Worm (Caenorhabditis elegans): ENCODE measurements around the gene M70.3.

Gene M70.3

ce11 chrIV:2281353-2281976, 39.2 kb upstream of the M70.3 start (continued):
- TF ChIP-seq D2030.7 (GFP tag; IDR thresholded peaks at IDR 0.05) (no peak), Y53G8AR.9 (GFP tag; conservative IDR thresholded peaks at IDR 0.05) (no peak), madf-6 (GFP tag; IDR thresholded peaks at IDR 0.05) (no peak), bed-2 (GFP tag; IDR thresholded peaks at IDR 0.05) (no peak), hmg-20 (GFP tag; IDR thresholded peaks at IDR 0.05) (no peak), ztf-22 (GFP tag; optimal IDR thresholded peaks at IDR 0.05) (no peak), nfyb-1 (GFP tag; IDR thresholded peaks at IDR 0.05) (0 out of 2 replicates have a peak, but pooled peaks have one; percentile 11), aptf-2 (GFP tag; conservative IDR thresholded peaks at IDR 0.05) (no peak), madf-10 (tag; optimal IDR thresholded peaks at IDR 0.05) (no peak), gei-17 (GFP tag; optimal IDR thresholded peaks at IDR 0.05) (no peak), F52B5.7 (tag; optimal IDR thresholded peaks at IDR 0.05) (no peak), tbx-9 (tag; optimal IDR thresholded peaks at IDR 0.05; ENCODE audit: borderline replicate concordance) (no peak)

ce11 chrIV:2276543-2276942, 34.3 kb upstream of the M70.3 start:
- TF ChIP-seq mcd-1 (GFP tag; IDR thresholded peaks at IDR 0.05) (peak; percentile 33; the same call in 1 of the 2 replicates), lsl-1 (GFP tag; optimal IDR thresholded peaks at IDR 0.05) (peak; percentile 58), madf-6 (GFP tag; IDR thresholded peaks at IDR 0.05) (peak; percentile 67), xnd-1 (tag; optimal IDR thresholded peaks at IDR 0.05) (peak; percentile 68), madf-8 (GFP tag; conservative IDR thresholded peaks at IDR 0.05) (peak; percentile 17; the same call in 1 of the 2 replicates)

ce11 chrIV:2275545-2275944, 33.3 kb upstream of the M70.3 start, which contains the start of gene M70.5:
TSS of gene M70.5 (minus strand) at chrIV:2275622.
- TF ChIP-seq mcd-1 (GFP tag; IDR thresholded peaks at IDR 0.05) (peak; percentile 53; the same call in 1 of the 2 replicates), lin-54 (GFP tag; optimal IDR thresholded peaks at IDR 0.05) (peak; percentile 61), F33H1.4 (GFP tag; IDR thresholded peaks at IDR 0.05) (peak; percentile 62)

ce11 chrIV:2263564-2263963, 21.3 kb upstream of the M70.3 start, which contains the start of gene famp-1:
TSS of gene famp-1 (minus strand) at chrIV:2263664.
- TF ChIP-seq lsl-1 (GFP tag; optimal IDR thresholded peaks at IDR 0.05): no peak
- no peak for TF ChIP-seq madf-6 (GFP tag; IDR thresholded peaks at IDR 0.05)
- TF ChIP-seq dpl-1 (GFP tag; optimal IDR thresholded peaks at IDR 0.05): no peak
- no peak for TF ChIP-seq ZK185.1 (tag; optimal IDR thresholded peaks at IDR 0.05; ENCODE audit: poor library complexity, severe bottlenecking)

ce11 chrIV:2253392-2254048, 11.3 kb upstream of the M70.3 start:
- TF ChIP-seq Y56A3A.18 (GFP tag; IDR thresholded peaks at IDR 0.05) (no peak), pha-4 (tag; optimal IDR thresholded peaks at IDR 0.05) (no peak), dpl-1 (GFP tag; optimal IDR thresholded peaks at IDR 0.05) (no peak), aptf-3 (GFP tag; IDR thresholded peaks at IDR 0.05) (no peak), cebp-1 (GFP tag; IDR thresholded peaks at IDR 0.05) (no peak), cebp-1 (tag; optimal IDR thresholded peaks at IDR 0.05) (no peak), egl-18 (GFP tag; IDR thresholded peaks at IDR 0.05) (no peak), snpc-3.4 (tag; optimal IDR thresholded peaks at IDR 0.05) (no peak), T26A5.8 (tag; optimal IDR thresholded peaks at IDR 0.05) (no peak), rec-8 (tag; optimal IDR thresholded peaks at IDR 0.05) (no peak), fkh-3 (tag; optimal IDR thresholded peaks at IDR 0.05) (no peak), sdz-38 (tag; optimal IDR thresholded peaks at IDR 0.05) (no peak), egrh-3 (GFP tag; IDR thresholded peaks at IDR 0.05) (no peak), rcor-1 (GFP tag; IDR thresholded peaks at IDR 0.05) (no peak), lin-54 (GFP tag; optimal IDR thresholded peaks at IDR 0.05) (no peak), lin-26 (GFP tag; IDR thresholded peaks at IDR 0.05) (no peak), mxl-1 (tag; optimal IDR thresholded peaks at IDR 0.05) (no peak), F57A8.1 (GFP tag; optimal IDR thresholded peaks at IDR 0.05) (no peak)
